Worm (Caenorhabditis elegans) whole organism, L4 larva: ENCODE measurements around the gene wapl-1.

Experiments
- F26F4.8 ChIP-seq: fragments of 200-800 bp; sonication (Bioruptor generic); conservative IDR thresholded peaks from 2 replicates; pipeline ENCODE4 v1.3.6; 2022; ENCODE audit warnings: missing genetic modification characterization, missing compliant biosample characterization
- F37D6.2 ChIP-seq: sonication (generic microtip); optimal IDR thresholded peaks from 2 replicates; lab custom pipeline; 2016; ENCODE audit warnings: mild to moderate bottlenecking, missing genetic modification characterization, missing compliant biosample characterization
- Y105C5A.15 ChIP-seq: fragments of 200-800 bp; sonication (Bioruptor generic); IDR thresholded peaks from 2 replicates; pipeline ENCODE4 v1.3.6; 2022; ENCODE audit warnings: missing genetic modification characterization, missing compliant biosample characterization
- Y5F2A.4 ChIP-seq: fragments of 200-800 bp; sonication (Bioruptor generic); optimal IDR thresholded peaks from 2 replicates; lab custom pipeline; 2018; ENCODE audit warnings: mild to moderate bottlenecking, missing genetic modification characterization, missing compliant biosample characterization
- ZK337.2 ChIP-seq: fragments of 200-800 bp; sonication (Bioruptor generic); IDR thresholded peaks from 2 replicates; pipeline ENCODE4 v1.3.6; 2022; ENCODE audit warnings: missing genetic modification reagents, missing genetic modification characterization, missing compliant biosample characterization
- aha-1 ChIP-seq: fragments of 150-350 bp; peaks from one replicate; lab custom pipeline; 2014; ENCODE audit warnings: missing biosample characterization, missing genetic modification characterization
- ama-1 ChIP-seq: fragments of 150-350 bp; optimal IDR thresholded peaks from 2 replicates; lab custom pipeline; 2014; ENCODE audit warnings: inconsistent platforms, mixed read lengths
- ceh-20 ChIP-seq: fragments of 200-800 bp; sonication (Bioruptor generic); IDR thresholded peaks from 2 replicates; pipeline ENCODE4 v1.3.6; 2022; ENCODE audit warnings: missing genetic modification reagents, missing genetic modification characterization, missing compliant biosample characterization
- ceh-44 ChIP-seq: fragments of 200-800 bp; sonication (Bioruptor generic); IDR thresholded peaks from 2 replicates; pipeline ENCODE4 v1.3.6; 2022; ENCODE audit warnings: missing genetic modification reagents, missing genetic modification characterization, missing compliant biosample characterization
- dmd-6 ChIP-seq: fragments of 200-800 bp; sonication (Bioruptor generic); IDR thresholded peaks from 2 replicates; pipeline ENCODE4 v1.3.6; 2022; ENCODE audit warnings: missing genetic modification reagents, missing genetic modification characterization, missing compliant biosample characterization
- dmd-9 ChIP-seq: fragments of 200-800 bp; sonication (Bioruptor generic); IDR thresholded peaks from 2 replicates; pipeline ENCODE4 v1.3.6; 2022; ENCODE audit warnings: missing genetic modification reagents, missing genetic modification characterization, missing compliant biosample characterization
- dpl-1 ChIP-seq: fragments of 150-350 bp; optimal IDR thresholded peaks from 2 replicates; lab custom pipeline; 2014; ENCODE audit warnings: missing biosample characterization, missing genetic modification reagents, missing genetic modification characterization
- egl-43 ChIP-seq: fragments of 200-800 bp; sonication (Bioruptor generic); IDR thresholded peaks from 2 replicates; pipeline ENCODE4 v1.3.6; 2022; ENCODE audit warnings: missing genetic modification reagents, missing genetic modification characterization, missing compliant biosample characterization
- gei-8 ChIP-seq: fragments of 200-800 bp; sonication (Bioruptor generic); optimal IDR thresholded peaks from 2 replicates; lab custom pipeline; 2018; ENCODE audit warnings: mild to moderate bottlenecking, missing genetic modification characterization, missing compliant biosample characterization
- hif-1 ChIP-seq, 2 experiments: sonication (generic microtip); optimal IDR thresholded peaks; 2 replicates each; lab custom pipeline; 2016 to 2017; ENCODE audit warnings: missing compliant biosample characterization in 2 of 2, missing genetic modification characterization in 2 of 2, missing genetic modification reagents in 2 of 2, missing genotype in 2 of 2, mild to moderate bottlenecking in 1 of 2
- hlh-11 ChIP-seq: fragments of 200-800 bp; sonication (Bioruptor generic); optimal IDR thresholded peaks from 2 replicates; lab custom pipeline; 2018; ENCODE audit warnings: mild to moderate bottlenecking, missing genetic modification characterization, missing compliant biosample characterization
- hlh-30 ChIP-seq: sonication (generic microtip); optimal IDR thresholded peaks from 2 replicates; lab custom pipeline; 2017; ENCODE audit warnings: antibody characterized with exemption, mild to moderate bottlenecking, missing genetic modification characterization, missing compliant biosample characterization; ENCODE audit not compliant: insufficient read depth
- lin-13 ChIP-seq: fragments of 150-350 bp; optimal IDR thresholded peaks from 2 replicates; lab custom pipeline; 2014; ENCODE audit warnings: missing biosample characterization, missing genetic modification reagents, missing genetic modification characterization
- madf-9 ChIP-seq: fragments of 200-800 bp; sonication (Bioruptor generic); conservative IDR thresholded peaks from 2 replicates; pipeline ENCODE4 v1.3.6; 2022; ENCODE audit warnings: missing genetic modification reagents, missing genetic modification characterization, missing compliant biosample characterization
- mdl-1 ChIP-seq, 2 experiments: fragments of 150-350 bp in 1 of 2; sonication (generic microtip) in 1 of 2; optimal IDR thresholded peaks; 2 replicates each; lab custom pipeline; 2014 to 2017; ENCODE audit warnings: missing biosample characterization in 2 of 2, missing genetic modification characterization in 2 of 2
- mdt-29 ChIP-seq: fragments of 200-800 bp; sonication (Bioruptor generic); IDR thresholded peaks from 2 replicates; pipeline ENCODE4 v1.3.6; 2022; ENCODE audit warnings: missing genetic modification reagents, missing genetic modification characterization, missing compliant biosample characterization
- mxl-3 ChIP-seq: fragments of 200-800 bp; sonication (Bioruptor generic); optimal IDR thresholded peaks from 2 replicates; lab custom pipeline; 2018; ENCODE audit warnings: mild to moderate bottlenecking, missing genetic modification characterization, missing compliant biosample characterization
- nhr-28 ChIP-seq: fragments of 150-350 bp; optimal IDR thresholded peaks from 2 replicates; lab custom pipeline; 2014; ENCODE audit warnings: missing biosample characterization, missing genetic modification characterization
- nhr-48 ChIP-seq: sonication (generic microtip); optimal IDR thresholded peaks from 2 replicates; lab custom pipeline; 2016; ENCODE audit warnings: mild to moderate bottlenecking, missing genetic modification characterization, missing compliant biosample characterization
- nhr-76 ChIP-seq: fragments of 150-350 bp; optimal IDR thresholded peaks from 2 replicates; lab custom pipeline; 2014; ENCODE audit warnings: missing biosample characterization, missing genetic modification characterization
- nhr-77 ChIP-seq: fragments of 150-350 bp; optimal IDR thresholded peaks from 2 replicates; lab custom pipeline; 2014; ENCODE audit warnings: missing biosample characterization, missing genetic modification characterization
- php-3 ChIP-seq: fragments of 200-800 bp; sonication (Bioruptor generic); IDR thresholded peaks from 2 replicates; pipeline ENCODE4 v1.3.6; 2022; ENCODE audit warnings: missing genetic modification reagents, missing genetic modification characterization, missing compliant biosample characterization
- sdz-12 ChIP-seq: fragments of 200-800 bp; sonication (Bioruptor generic); optimal IDR thresholded peaks from 2 replicates; lab custom pipeline; 2018; ENCODE audit warnings: mild to moderate bottlenecking, missing genetic modification characterization, missing compliant biosample characterization
- set-16 ChIP-seq: fragments of 200-800 bp; sonication (Bioruptor generic); IDR thresholded peaks from 2 replicates; pipeline ENCODE4 v1.3.6; 2022; ENCODE audit warnings: missing genetic modification reagents, missing genetic modification characterization, missing compliant biosample characterization
- snpc-1.2 ChIP-seq: fragments of 200-800 bp; sonication (Bioruptor generic); IDR thresholded peaks from 2 replicates; pipeline ENCODE4 v1.3.6; 2022; ENCODE audit warnings: missing genetic modification reagents, missing genetic modification characterization, missing compliant biosample characterization
- unc-62 ChIP-seq, 3 experiments: fragments of 150-350 bp in 1 of 3; sonication (generic microtip); optimal IDR thresholded peaks in 2 of 3; peaks in 1 of 3; 1 replicate in 1 of 3; 2 replicates in 2 of 3; lab custom pipeline; 2014 to 2017; ENCODE audit warnings: missing biosample characterization in 3 of 3, missing genetic modification characterization in 3 of 3, missing genetic modification reagents in 3 of 3, missing genotype in 1 of 3
- zag-1 ChIP-seq: fragments of 150-350 bp; optimal IDR thresholded peaks from 2 replicates; lab custom pipeline; 2014; ENCODE audit warnings: missing biosample characterization, missing genetic modification characterization
- zfp-3 ChIP-seq: fragments of 200-800 bp; sonication (Bioruptor generic); conservative IDR thresholded peaks from 2 replicates; pipeline ENCODE4 v1.3.6; 2022; ENCODE audit warnings: missing genetic modification reagents, missing genetic modification characterization, missing compliant biosample characterization
- zip-2 ChIP-seq: fragments of 150-350 bp; optimal IDR thresholded peaks from 2 replicates; lab custom pipeline; 2014; ENCODE audit warnings: missing biosample characterization, missing genetic modification characterization
- ztf-7 ChIP-seq: fragments of 150-350 bp; optimal IDR thresholded peaks from 2 replicates; lab custom pipeline; 2014; ENCODE audit warnings: missing biosample characterization, missing genetic modification characterization

The wapl-1 gene

DNA sequence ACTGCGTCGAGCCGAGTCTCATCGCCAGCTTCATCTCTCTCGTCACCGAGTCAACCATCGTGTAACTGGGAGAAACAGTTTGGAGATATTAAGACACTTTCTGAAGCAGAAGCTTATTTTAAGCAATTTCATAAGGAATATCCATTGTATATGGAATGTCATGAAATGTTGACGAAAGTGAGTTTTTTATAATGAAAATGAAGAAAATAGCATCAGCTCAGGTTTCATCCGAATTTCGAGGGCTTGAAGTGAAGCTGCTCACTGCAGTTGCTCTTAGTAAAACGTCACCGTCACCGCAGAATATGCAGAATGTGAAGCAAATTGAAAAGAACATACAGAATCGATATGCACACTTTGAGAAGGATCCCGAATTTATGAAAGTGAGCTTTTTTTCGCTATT is 32.4 kb downstream of the wapl-1 start:
- TF ChIP-seq unc-62 (GFP tag; optimal IDR thresholded peaks at IDR 0.05 in 1 of 2; lab: Kevin White, UChicago) (peak in 1 of 2 experiments; percentile 84), unc-62 (tag; optimal IDR thresholded peaks at IDR 0.05; lab: Kevin White, UChicago) (no peak), zip-2 (tag; lab: Kevin White, UChicago) (no peak), gei-8 (GFP tag; lab: Kevin White, UChicago) (peak; percentile 18), ztf-7 (tag; lab: Kevin White, UChicago) (no peak), aha-1 (tag; lab: Kevin White, UChicago) (peak; percentile 86), sdz-12 (GFP tag; lab: Kevin White, UChicago) (peak; percentile 10)

DNA sequence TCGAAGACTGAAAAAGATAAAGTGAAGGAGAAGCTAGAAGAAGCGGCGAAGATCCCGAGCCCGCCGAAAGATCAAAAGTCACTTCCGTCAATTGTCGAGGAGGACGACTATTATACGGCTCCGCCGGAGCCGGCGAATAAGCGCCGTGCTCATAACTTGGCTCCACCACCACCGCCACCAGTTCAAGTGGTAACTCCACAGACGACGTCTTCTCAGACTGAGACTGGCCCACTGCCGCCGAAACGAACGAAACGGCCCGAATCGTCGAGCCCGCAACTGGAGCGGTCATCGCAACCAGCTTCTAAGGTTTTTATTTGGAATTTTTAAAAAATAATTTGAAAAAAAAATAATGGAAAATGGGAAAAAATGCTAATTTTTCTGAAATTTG is 33.6 kb downstream of the wapl-1 start:
- TF ChIP-seq set-16 (peak; percentile 67), mdt-29 (no peak)

DNA sequence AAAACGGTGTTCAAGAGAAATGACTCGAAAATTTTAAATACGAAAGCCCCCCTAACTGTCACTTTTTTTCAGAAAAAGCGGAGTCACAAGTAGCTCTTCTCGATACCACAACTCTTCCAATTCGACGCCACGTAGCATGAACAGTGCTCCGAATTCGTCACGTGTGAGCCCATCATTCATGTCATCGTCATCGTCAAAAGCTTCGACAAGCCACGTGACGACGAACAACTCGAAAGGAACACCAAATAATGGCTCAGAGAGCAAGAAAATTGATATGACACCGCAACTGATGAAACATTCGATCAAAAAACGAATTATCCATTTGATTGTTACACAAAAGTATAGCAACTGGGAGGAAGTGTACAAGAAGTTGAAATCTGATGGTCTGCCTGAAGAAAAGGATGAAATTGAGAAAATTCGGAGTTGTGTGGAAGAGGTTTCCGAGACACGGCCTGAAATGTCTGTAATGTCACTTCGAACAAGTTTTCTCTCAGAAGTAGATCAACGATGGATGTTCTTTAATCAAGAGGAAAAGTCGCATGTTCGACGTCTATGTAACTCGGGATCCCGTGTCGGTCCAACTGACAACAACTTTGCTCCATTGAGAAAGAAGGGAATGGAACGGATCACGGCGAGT is 34.1 kb downstream of the wapl-1 start:
- TF ChIP-seq ama-1 (lab: Kevin White, UChicago) (peak; percentile 1), hlh-30 (tag; lab: Kevin White, UChicago) (no peak), zfp-3 (0 out of 2 replicates have a peak, but pooled peaks have one; percentile 15), dmd-9 (GFP tag; lab: Robert Waterston, UW) (no peak), hif-1 (tag; optimal IDR thresholded peaks at IDR 0.05; lab: Kevin White, UChicago) (peak in 1 of 2 experiments; percentile 5), ceh-44 (no peak), snpc-1.2 (GFP tag; lab: Robert Waterston, UW) (no peak), aha-1 (tag; lab: Kevin White, UChicago) (peak; percentile 2), unc-62 (GFP tag; optimal IDR thresholded peaks at IDR 0.05 in 1 of 2; lab: Kevin White, UChicago) (peak in 1 of 2 experiments; percentile 95), unc-62 (tag; optimal IDR thresholded peaks at IDR 0.05; lab: Kevin White, UChicago) (no peak)

DNA sequence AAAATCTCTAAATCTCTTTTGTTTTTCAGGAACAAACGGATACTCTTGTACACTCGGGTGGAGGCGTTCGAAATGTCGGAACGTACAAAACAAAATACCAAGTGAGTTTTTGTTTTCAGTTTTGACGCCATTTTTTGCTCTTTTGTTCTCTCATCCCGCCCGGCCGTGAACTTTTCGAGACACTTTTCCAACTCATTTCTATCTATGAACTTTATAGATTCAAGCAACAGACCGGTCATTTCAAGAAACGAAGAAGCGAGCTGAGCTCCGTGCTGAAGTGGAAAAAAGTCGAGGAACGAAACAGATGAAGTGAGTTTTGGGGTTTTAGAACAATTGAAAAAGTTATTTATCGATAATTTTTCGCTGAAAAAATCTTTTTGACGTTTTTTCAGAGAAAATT is 35.0 kb downstream of the wapl-1 start:
- no peak for TF ChIP-seq hif-1 (tag; optimal IDR thresholded peaks at IDR 0.05; lab: Kevin White, UChicago)
- no peak for TF ChIP-seq lin-13 (GFP tag; lab: Kevin White, UChicago)
- peak; percentile 49 for TF ChIP-seq aha-1 (tag; lab: Kevin White, UChicago)
- TF ChIP-seq ama-1 (lab: Kevin White, UChicago): peak; percentile 53

DNA sequence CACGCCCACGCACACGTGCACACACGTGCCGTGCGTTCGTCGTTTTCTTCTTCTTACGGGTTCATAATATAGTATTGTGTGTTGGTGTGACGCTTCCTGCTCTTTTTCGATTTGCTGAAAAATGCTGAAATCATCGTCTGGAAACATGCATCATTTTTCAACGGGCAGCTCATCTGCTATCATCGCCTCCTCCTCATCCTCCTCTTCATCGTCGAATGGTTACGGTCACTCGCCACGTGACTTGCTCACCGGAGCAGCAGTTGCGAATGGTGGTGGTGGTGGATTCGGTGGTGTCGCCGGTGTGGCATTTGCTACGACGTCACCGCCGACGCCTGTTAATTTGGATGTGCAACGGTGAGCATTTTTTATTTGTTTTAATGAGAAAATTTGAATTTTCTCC is 36.8 kb downstream of the wapl-1 start:
- TF ChIP-seq php-3 (GFP tag; lab: Robert Waterston, UW) (0 out of 2 replicates have a peak, but pooled peaks have one; percentile 8), ceh-20 (GFP tag; lab: Robert Waterston, UW) (no peak), F37D6.2 (tag; lab: Kevin White, UChicago) (no peak), Y5F2A.4 (no peak), sdz-12 (GFP tag; lab: Kevin White, UChicago) (no peak), F26F4.8 (0 out of 2 replicates have a peak, but pooled peaks have one; percentile 20), nhr-28 (no peak), ZK337.2 (GFP tag; lab: Robert Waterston, UW) (no peak), mxl-3 (GFP tag; lab: Kevin White, UChicago) (peak; percentile 22), unc-62 (GFP tag; optimal IDR thresholded peaks at IDR 0.05 in 1 of 2; lab: Kevin White, UChicago) (peak in 1 of 2 experiments; percentile 19), unc-62 (tag; optimal IDR thresholded peaks at IDR 0.05; lab: Kevin White, UChicago) (no peak), set-16 (peak; percentile 38; the same call in 1 of the 2 replicates), nhr-48 (tag; lab: Kevin White, UChicago) (no peak), hlh-30 (tag; lab: Kevin White, UChicago) (peak; percentile 24), hif-1 (tag; optimal IDR thresholded peaks at IDR 0.05; lab: Kevin White, UChicago) (peak in 1 of 2 experiments; percentile 9), hlh-11 (tag; lab: Kevin White, UChicago) (no peak), zag-1 (tag; lab: Kevin White, UChicago) (no peak), madf-9 (no peak), nhr-76 (tag; lab: Kevin White, UChicago) (no peak), nhr-77 (tag; lab: Kevin White, UChicago) (no peak), mdl-1 (tag; optimal IDR thresholded peaks at IDR 0.05; lab: Kevin White, UChicago) (no peak), egl-43 (no peak), dmd-6 (GFP tag; lab: Robert Waterston, UW) (0 out of 2 replicates have a peak, but pooled peaks have one; percentile 12), Y105C5A.15 (0 out of 2 replicates have a peak, but pooled peaks have one; percentile 33), dpl-1 (no peak)
